Fruit fly (Drosophila melanogaster): ENCODE measurements around the gene CG32409.

Gene CG32409

dm6 chr3L:5932363-5932914, 33.1 kb downstream of the CG32409 start, which contains the start of gene Rcc1 (continued):
- TF ChIP-seq Hr51 (GFP tag; optimal IDR thresholded peaks at IDR 0.05) (no peak), gem (tag; optimal IDR thresholded peaks at IDR 0.05) (no peak), phol (tag; optimal IDR thresholded peaks at IDR 0.05) (peak; percentile 71), CG7963 (GFP tag; IDR thresholded peaks at IDR 0.05; ENCODE audit: partially characterized antibody) (peak; percentile 38; the same call in 1 of the 3 replicates), CG9215 (GFP tag; IDR thresholded peaks at IDR 0.05) (no peak), inv (GFP tag; IDR thresholded peaks at IDR 0.05; ENCODE audit: partially characterized antibody) (peak; percentile 54), rib (GFP tag; IDR thresholded peaks at IDR 0.05) (no peak), CG16813 (GFP tag; IDR thresholded peaks at IDR 0.05; ENCODE audit: partially characterized antibody) (peak; percentile 66; the same call in 2 of the 3 replicates), kni (GFP tag; optimal IDR thresholded peaks at IDR 0.05) (peak; percentile 64), her (GFP tag; optimal IDR thresholded peaks at IDR 0.05) (peak; percentile 98), tio (GFP tag; optimal IDR thresholded peaks at IDR 0.05) (no peak), ssp (GFP tag; IDR thresholded peaks at IDR 0.05) (peak; percentile 63), YL-1 (GFP tag; optimal IDR thresholded peaks at IDR 0.05) (peak; percentile 28), mam (GFP tag; optimal IDR thresholded peaks at IDR 0.05) (no peak), nmo (GFP tag; optimal IDR thresholded peaks at IDR 0.05) (peak; percentile 74), HLH4C (GFP tag; IDR thresholded peaks at IDR 0.05; ENCODE audit: partially characterized antibody) (peak; percentile 85), insv (GFP tag; optimal IDR thresholded peaks at IDR 0.05) (peak in 1 of 2 experiments; percentile 63), CG2120 (GFP tag; optimal IDR thresholded peaks at IDR 0.05) (peak; percentile 51), CG15696 (tag; optimal IDR thresholded peaks at IDR 0.05) (peak; percentile 23), CG11504 (tag; optimal IDR thresholded peaks at IDR 0.05) (peak; percentile 53), Scr (GFP tag; IDR thresholded peaks at IDR 0.05; ENCODE audit: partially characterized antibody) (peak; percentile 70), CG8944 (GFP tag; optimal IDR thresholded peaks at IDR 0.05) (peak; percentile 29), CG7928 (GFP tag; optimal IDR thresholded peaks at IDR 0.05) (peak; percentile 16), CG16815 (GFP tag; optimal IDR thresholded peaks at IDR 0.05) (no peak), CG4617 (GFP tag; optimal IDR thresholded peaks at IDR 0.05; ENCODE audit: borderline replicate concordance) (peak; percentile 29), Atf3 (GFP tag; optimal IDR thresholded peaks at IDR 0.05) (no peak), CoRest (tag; optimal IDR thresholded peaks at IDR 0.05) (peak; percentile 53), corto (GFP tag; optimal IDR thresholded peaks at IDR 0.05) (no peak), trh (GFP tag; optimal IDR thresholded peaks at IDR 0.05) (no peak), CG2712 (tag; optimal IDR thresholded peaks at IDR 0.05) (peak; percentile 29), aop (GFP tag; IDR thresholded peaks at IDR 0.05) (no peak), HHEX (GFP tag; optimal IDR thresholded peaks at IDR 0.05) (no peak), CG12942 (GFP tag; optimal IDR thresholded peaks at IDR 0.05) (no peak), prd (optimal IDR thresholded peaks at IDR 0.05) (no peak), prd (GFP tag; IDR thresholded peaks at IDR 0.05) (0 out of 3 replicates have a peak, but pooled peaks have one; percentile 11), vnd (GFP tag; IDR thresholded peaks at IDR 0.05; ENCODE audit: partially characterized antibody) (peak; percentile 59), CG2129 (GFP tag; IDR thresholded peaks at IDR 0.05; ENCODE audit: partially characterized antibody) (no peak), unpg (GFP tag; optimal IDR thresholded peaks at IDR 0.05) (no peak), Spps (tag; optimal IDR thresholded peaks at IDR 0.05) (no peak), ERR (GFP tag; optimal IDR thresholded peaks at IDR 0.05) (peak; percentile 43), Adf1 (GFP tag; IDR thresholded peaks at IDR 0.05) (peak; percentile 40; the same call in 1 of the 2 replicates), CG7556 (GFP tag; optimal IDR thresholded peaks at IDR 0.05) (no peak), CG30431 (GFP tag; optimal IDR thresholded peaks at IDR 0.05) (no peak), CG12071 (GFP tag; optimal IDR thresholded peaks at IDR 0.05) (no peak), CG15601 (tag; optimal IDR thresholded peaks at IDR 0.05) (peak; percentile 32), crp (GFP tag; optimal IDR thresholded peaks at IDR 0.05) (peak in 1 of 2 experiments; percentile 79), CG3838 (GFP tag; optimal IDR thresholded peaks at IDR 0.05) (no peak), CG14710 (tag; optimal IDR thresholded peaks at IDR 0.05) (peak; percentile 86)
